Worm (Caenorhabditis elegans) whole organism, L3 larva: Measurements from ENCODE around the gene C13A2.5.

Experiments
- R02D3.7 ChIP-seq: fragments of 150-350 bp; optimal IDR thresholded peaks from 2 replicates; lab custom pipeline; 2014; ENCODE audit warnings: missing biosample characterization, missing genetic modification characterization
- ZK546.5 ChIP-seq: sonication (generic microtip); optimal IDR thresholded peaks from 2 replicates; lab custom pipeline; 2017; ENCODE audit warnings: missing biosample characterization, missing genetic modification characterization
- ama-1 ChIP-seq: fragments of 150-350 bp; optimal IDR thresholded peaks from 2 replicates; lab custom pipeline; 2018
- ceh-16 ChIP-seq: sonication (generic microtip); optimal IDR thresholded peaks from 2 replicates; lab custom pipeline; 2017; ENCODE audit warnings: missing biosample characterization, missing genetic modification characterization
- elt-2 ChIP-seq: sonication (generic microtip); optimal IDR thresholded peaks from 2 replicates; lab custom pipeline; 2016; ENCODE audit warnings: missing genetic modification reagents, mild to moderate bottlenecking, missing genetic modification characterization, missing compliant biosample characterization
- hmg-11 ChIP-seq: sonication (generic microtip); optimal IDR thresholded peaks from 2 replicates; lab custom pipeline; 2016; ENCODE audit warnings: missing genetic modification characterization, missing compliant biosample characterization
- lin-39 ChIP-seq: fragments of 150-350 bp; optimal IDR thresholded peaks from 2 replicates; lab custom pipeline; 2018; ENCODE audit warnings: missing biosample characterization, missing genetic modification reagents, missing genetic modification characterization
- mdl-1 ChIP-seq: fragments of 150-350 bp; optimal IDR thresholded peaks from 2 replicates; lab custom pipeline; 2014; ENCODE audit warnings: missing biosample characterization, missing genetic modification characterization
- nhr-237 ChIP-seq: fragments of 150-350 bp; optimal IDR thresholded peaks from 2 replicates; lab custom pipeline; 2014; ENCODE audit warnings: missing biosample characterization, missing genetic modification characterization
- nhr-28 ChIP-seq: fragments of 150-350 bp; optimal IDR thresholded peaks from 2 replicates; lab custom pipeline; 2014; ENCODE audit warnings: missing biosample characterization, missing genetic modification characterization
- skn-1 ChIP-seq: fragments of 150-350 bp; optimal IDR thresholded peaks from 2 replicates; lab custom pipeline; 2014; ENCODE audit warnings: missing biosample characterization, missing genetic modification characterization
- unc-62 ChIP-seq: fragments of 150-350 bp; sonication (generic microtip); optimal IDR thresholded peaks from 4 replicates; lab custom pipeline; 2014; ENCODE audit warnings: missing biosample characterization, missing genetic modification reagents, missing genetic modification characterization

ce11 chrV:7325285-7325684 lies 49.7 kb downstream of the C13A2.5 start, which contains the start of gene srx-92:
- TF ChIP-seq nhr-237, result no peak
- TF ChIP-seq unc-62 (GFP tag; lab: Kevin White, UChicago), result no peak
- TF ChIP-seq ama-1, result no peak
- no peak for TF ChIP-seq mdl-1 (tag; lab: Kevin White, UChicago)
- no peak for TF ChIP-seq nhr-28 (tag; lab: Kevin White, UChicago)
- no peak for TF ChIP-seq ceh-16
- no peak for TF ChIP-seq ZK546.5
- no peak for TF ChIP-seq lin-39 (tag; lab: Kevin White, UChicago)
- TF ChIP-seq R02D3.7 (tag; lab: Kevin White, UChicago), result no peak
- TF ChIP-seq hmg-11 (tag; lab: Kevin White, UChicago), result no peak
- TF ChIP-seq skn-1, result no peak
- no peak for TF ChIP-seq elt-2 (tag; lab: Kevin White, UChicago)
